Fruit fly (Drosophila melanogaster): Measurements from ENCODE around the gene CG40006.

DNA sequence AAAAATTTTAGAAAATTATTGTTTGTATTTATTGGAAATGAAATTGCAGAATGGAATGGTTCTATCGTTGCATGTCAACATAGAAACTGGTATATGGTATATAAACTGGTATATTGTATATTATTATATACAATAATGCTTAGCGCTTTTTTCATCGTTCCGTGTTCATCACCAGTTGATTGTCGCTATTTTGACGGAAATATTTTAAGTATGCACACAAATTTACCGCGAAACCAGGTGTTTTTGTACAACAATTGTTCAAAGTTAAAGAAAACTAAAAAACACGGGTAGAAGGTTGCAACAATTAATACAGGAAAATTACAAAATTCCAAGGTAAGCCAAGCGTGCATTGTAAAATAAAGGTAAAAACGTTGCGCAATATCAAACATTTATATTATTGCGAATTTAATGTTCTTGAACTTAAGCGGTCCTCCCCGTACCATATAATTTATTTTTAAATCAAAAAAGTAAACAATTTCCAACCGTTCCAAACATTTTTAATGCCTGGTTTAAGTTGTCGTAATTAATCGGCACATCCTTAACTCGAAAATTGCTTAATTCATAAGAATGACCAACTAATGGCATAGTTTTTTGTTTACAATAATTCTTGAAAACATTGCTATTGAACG, 177.1 kb downstream of the CG40006 start, which contains the start of gene Slmap:
- TF ChIP-seq Snoo (tag; optimal IDR thresholded peaks at IDR 0.05) (no peak), CG32121 (GFP tag; IDR thresholded peaks at IDR 0.05) (no peak)
